ENCODE assay signal across 1 fruit fly cellular context in the genomic region with DNA sequence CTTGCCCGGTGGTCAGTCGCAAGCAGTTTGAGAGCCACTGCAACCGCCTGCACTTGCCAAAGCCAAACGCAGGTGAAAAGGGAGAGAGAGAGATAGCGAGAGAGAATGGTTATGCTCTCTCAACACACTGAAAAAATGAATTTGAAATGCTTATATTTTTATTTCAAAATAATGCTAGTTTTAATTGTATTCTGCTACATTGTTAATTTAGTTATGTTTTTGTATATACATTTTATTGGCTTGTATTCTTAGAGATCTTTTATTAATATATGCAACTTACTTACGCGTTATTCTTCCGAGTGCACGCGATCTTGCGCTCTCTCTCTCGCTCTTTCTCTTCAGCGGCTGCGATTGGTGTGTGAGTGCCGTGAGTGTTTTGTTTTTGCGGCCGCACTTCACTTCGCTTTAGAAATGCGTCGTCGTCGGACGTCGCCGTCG.
A peak's percentile ranks its signal among the peaks of the same experiment; 100 is the strongest.
TF ChIP-seq lines count a peak whose summit lies in the region.

No protein-coding gene starts in this region.

TF ChIP-seq in whole organism, embryonic, 481 proteins besides CTCF, POLR2A, EP300 and RAD21 (continued from another document):
- TF ChIP-seq CG3281 (GFP tag; optimal IDR thresholded peaks at IDR 0.05; lab: Kevin White, UChicago) (peak; percentile 94), CG5180 (GFP tag; optimal IDR thresholded peaks at IDR 0.05; lab: Kevin White, UChicago) (peak; percentile 90), Bteb2 (GFP tag; optimal IDR thresholded peaks at IDR 0.05; lab: Kevin White, UChicago) (no peak), Scr (GFP tag; IDR thresholded peaks at IDR 0.05; lab: Robert Waterston, UW; ENCODE audit: partially characterized antibody) (no peak), CG6254 (GFP tag; optimal IDR thresholded peaks at IDR 0.05; lab: Kevin White, UChicago) (peak; percentile 95), CG11560 (tag; IDR thresholded peaks at IDR 0.05; lab: Robert Waterston, UW) (peak; percentile 91), Fer3 (tag; optimal IDR thresholded peaks at IDR 0.05; lab: Kevin White, UChicago) (peak; percentile 96), Dip3 (GFP tag; optimal IDR thresholded peaks at IDR 0.05; lab: Kevin White, UChicago) (no peak), kni (GFP tag; optimal IDR thresholded peaks at IDR 0.05; lab: Kevin White, UChicago) (peak; percentile 77), oc (tag; optimal IDR thresholded peaks at IDR 0.05; lab: Kevin White, UChicago) (no peak), ac (GFP tag; optimal IDR thresholded peaks at IDR 0.05; lab: Kevin White, UChicago) (no peak), Bgb (GFP tag; IDR thresholded peaks at IDR 0.05; lab: Robert Waterston, UW; ENCODE audit: partially characterized antibody) (no peak), Dbx (GFP tag; IDR thresholded peaks at IDR 0.05; lab: Robert Waterston, UW) (peak; percentile 98), Meics (GFP tag; optimal IDR thresholded peaks at IDR 0.05; lab: Kevin White, UChicago) (peak; percentile 96), gt (GFP tag; IDR thresholded peaks at IDR 0.05; lab: Robert Waterston, UW) (peak; percentile 98), Ada2b (GFP tag; IDR thresholded peaks at IDR 0.05; lab: Robert Waterston, UW) (peak; percentile 99), Kr (GFP tag; optimal IDR thresholded peaks at IDR 0.05; lab: Kevin White, UChicago) (peak; percentile 63), org-1 (GFP tag; optimal IDR thresholded peaks at IDR 0.05; lab: Kevin White, UChicago) (peak; percentile 79), CG12659 (GFP tag; optimal IDR thresholded peaks at IDR 0.05; lab: Kevin White, UChicago) (peak; percentile 39), CG10267 (tag; optimal IDR thresholded peaks at IDR 0.05; lab: Kevin White, UChicago) (peak; percentile 96), CG11093 (GFP tag; IDR thresholded peaks at IDR 0.05; lab: Robert Waterston, UW) (peak; percentile 98), cas (GFP tag; IDR thresholded peaks at IDR 0.05; lab: Robert Waterston, UW) (peak; percentile 97), sr (GFP tag; IDR thresholded peaks at IDR 0.05; lab: Robert Waterston, UW) (peak; percentile 91), hbn (GFP tag; IDR thresholded peaks at IDR 0.05; lab: Robert Waterston, UW; ENCODE audit: partially characterized antibody) (no peak), gsb (GFP tag; IDR thresholded peaks at IDR 0.05; lab: Robert Waterston, UW) (peak; percentile 97), chinmo (GFP tag; IDR thresholded peaks at IDR 0.05; lab: Robert Waterston, UW; ENCODE audit: partially characterized antibody) (0 out of 4 replicates have a peak, but pooled peaks have one; percentile 16), CG13424 (tag; optimal IDR thresholded peaks at IDR 0.05; lab: Kevin White, UChicago) (peak; percentile 99), ems (GFP tag; optimal IDR thresholded peaks at IDR 0.05; lab: Kevin White, UChicago) (peak; percentile 92), CG6689 (GFP tag; IDR thresholded peaks at IDR 0.05; lab: Robert Waterston, UW) (peak; percentile 99), Rx (GFP tag; IDR thresholded peaks at IDR 0.05; lab: Robert Waterston, UW) (peak; percentile 96), hb (GFP tag; IDR thresholded peaks at IDR 0.05; lab: Robert Waterston, UW; ENCODE audit: partially characterized antibody) (no peak), lab (GFP tag; optimal IDR thresholded peaks at IDR 0.05; lab: Kevin White, UChicago) (peak; percentile 98), Usf (GFP tag; optimal IDR thresholded peaks at IDR 0.05; lab: Kevin White, UChicago) (peak; percentile 39), CG17568 (GFP tag; optimal IDR thresholded peaks at IDR 0.05; lab: Kevin White, UChicago) (no peak), gem (tag; optimal IDR thresholded peaks at IDR 0.05; lab: Kevin White, UChicago) (no peak), otp (GFP tag; IDR thresholded peaks at IDR 0.05; lab: Robert Waterston, UW) (peak; percentile 92), tgo (GFP tag; IDR thresholded peaks at IDR 0.05; lab: Robert Waterston, UW) (peak; percentile 99), tna (GFP tag; IDR thresholded peaks at IDR 0.05; lab: Robert Waterston, UW; ENCODE audit: partially characterized antibody) (no peak), CG4282 (GFP tag; optimal IDR thresholded peaks at IDR 0.05; lab: Kevin White, UChicago) (peak; percentile 29), CG15073 (GFP tag; optimal IDR thresholded peaks at IDR 0.05; lab: Kevin White, UChicago) (no peak), CG4707 (GFP tag; optimal IDR thresholded peaks at IDR 0.05; lab: Kevin White, UChicago) (no peak), CG7839 (tag; optimal IDR thresholded peaks at IDR 0.05; lab: Kevin White, UChicago) (peak; percentile 99), CG12744 (GFP tag; optimal IDR thresholded peaks at IDR 0.05; lab: Kevin White, UChicago) (peak; percentile 71), CG34376 (GFP tag; optimal IDR thresholded peaks at IDR 0.05; lab: Kevin White, UChicago) (peak; percentile 85), CG9609 (GFP tag; optimal IDR thresholded peaks at IDR 0.05; lab: Kevin White, UChicago) (no peak), croc (GFP tag; conservative IDR thresholded peaks at IDR 0.05; lab: Robert Waterston, UW) (peak; percentile 99), CG7372 (GFP tag; IDR thresholded peaks at IDR 0.05; lab: Robert Waterston, UW) (peak; percentile 98), bsh (GFP tag; optimal IDR thresholded peaks at IDR 0.05; lab: Kevin White, UChicago) (no peak), tap (tag; optimal IDR thresholded peaks at IDR 0.05; lab: Kevin White, UChicago) (peak; percentile 99), trem (tag; optimal IDR thresholded peaks at IDR 0.05; lab: Kevin White, UChicago) (peak; percentile 96), Ravus (GFP tag; IDR thresholded peaks at IDR 0.05; lab: Robert Waterston, UW) (peak; percentile 96), danr (GFP tag; IDR thresholded peaks at IDR 0.05; lab: Robert Waterston, UW) (peak; percentile 98), Dek (tag; optimal IDR thresholded peaks at IDR 0.05; lab: Kevin White, UChicago) (no peak), inv (GFP tag; IDR thresholded peaks at IDR 0.05; lab: Robert Waterston, UW; ENCODE audit: partially characterized antibody) (no peak), TFAM (GFP tag; optimal IDR thresholded peaks at IDR 0.05; lab: Kevin White, UChicago) (peak; percentile 87), BtbVII (GFP tag; optimal IDR thresholded peaks at IDR 0.05; lab: Kevin White, UChicago) (peak; percentile 95), vfl (GFP tag; optimal IDR thresholded peaks at IDR 0.05; lab: Kevin White, UChicago) (no peak), CG2129 (GFP tag; IDR thresholded peaks at IDR 0.05; lab: Robert Waterston, UW; ENCODE audit: partially characterized antibody) (no peak), p53 (GFP tag; optimal IDR thresholded peaks at IDR 0.05; lab: Kevin White, UChicago) (no peak), CG10959 (GFP tag; IDR thresholded peaks at IDR 0.05; lab: Robert Waterston, UW) (peak; percentile 99), Atf-2 (GFP tag; optimal IDR thresholded peaks at IDR 0.05; lab: Kevin White, UChicago) (no peak), yki (optimal IDR thresholded peaks at IDR 0.05; lab: Kevin White, UChicago) (peak; percentile 89), wor (GFP tag; IDR thresholded peaks at IDR 0.05; lab: Robert Waterston, UW) (peak; percentile 84), CG8924 (tag; optimal IDR thresholded peaks at IDR 0.05; lab: Kevin White, UChicago) (peak; percentile 96), dmrt11E (tag; optimal IDR thresholded peaks at IDR 0.05; lab: Kevin White, UChicago) (no peak), Antp (GFP tag; optimal IDR thresholded peaks at IDR 0.05; lab: Kevin White, UChicago) (peak; percentile 83), CG7963 (GFP tag; IDR thresholded peaks at IDR 0.05; lab: Robert Waterston, UW; ENCODE audit: partially characterized antibody) (no peak), crc (GFP tag; optimal IDR thresholded peaks at IDR 0.05; lab: Kevin White, UChicago) (peak; percentile 84), CG14050 (GFP tag; IDR thresholded peaks at IDR 0.05; lab: Robert Waterston, UW) (peak; percentile 95), eve (GFP tag; optimal IDR thresholded peaks at IDR 0.05; lab: Kevin White, UChicago) (peak; percentile 57 to 98), Ets65A (GFP tag; lab: Kevin White, UChicago) (peak; percentile 99), pum (GFP tag; optimal IDR thresholded peaks at IDR 0.05; lab: Kevin White, UChicago) (peak; percentile 92), CG7987 (GFP tag; optimal IDR thresholded peaks at IDR 0.05; lab: Kevin White, UChicago) (peak; percentile 90), onecut (GFP tag; IDR thresholded peaks at IDR 0.05; lab: Robert Waterston, UW) (peak; percentile 96), eyg (GFP tag; optimal IDR thresholded peaks at IDR 0.05; lab: Kevin White, UChicago) (peak; percentile 95), CG5245 (GFP tag; optimal IDR thresholded peaks at IDR 0.05; lab: Kevin White, UChicago) (peak; percentile 96), pnt (GFP tag; optimal IDR thresholded peaks at IDR 0.05; lab: Kevin White, UChicago) (peak; percentile 90), lbe (GFP tag; optimal IDR thresholded peaks at IDR 0.05; lab: Kevin White, UChicago) (peak; percentile 72), Blimp-1 (GFP tag; optimal IDR thresholded peaks at IDR 0.05; lab: Kevin White, UChicago) (peak; percentile 97), stwl (tag; optimal IDR thresholded peaks at IDR 0.05; lab: Kevin White, UChicago) (peak; percentile 70), CG3847 (GFP tag; IDR thresholded peaks at IDR 0.05; lab: Robert Waterston, UW) (peak; percentile 38; the same call in 1 of the 2 replicates), fd3F (GFP tag; optimal IDR thresholded peaks at IDR 0.05; lab: Kevin White, UChicago) (peak; percentile 94), NC2β (GFP tag; optimal IDR thresholded peaks at IDR 0.05; lab: Kevin White, UChicago) (no peak), Oli (tag; optimal IDR thresholded peaks at IDR 0.05; lab: Kevin White, UChicago) (peak; percentile 80), tll (GFP tag; optimal IDR thresholded peaks at IDR 0.05; lab: Kevin White, UChicago) (peak in 1 of 2 experiments; percentile 66), Eip74EF (GFP tag; optimal IDR thresholded peaks at IDR 0.05; lab: Kevin White, UChicago) (peak in 1 of 2 experiments; percentile 99), CG7928 (GFP tag; optimal IDR thresholded peaks at IDR 0.05; lab: Kevin White, UChicago) (peak; percentile 64), H2.0 (GFP tag; IDR thresholded peaks at IDR 0.05; lab: Robert Waterston, UW) (no peak), phol (tag; optimal IDR thresholded peaks at IDR 0.05; lab: Kevin White, UChicago) (peak; percentile 97), HLH54F (GFP tag; optimal IDR thresholded peaks at IDR 0.05; lab: Kevin White, UChicago) (peak; percentile 70), CG12104 (GFP tag; optimal IDR thresholded peaks at IDR 0.05; lab: Kevin White, UChicago) (peak; percentile 94), az2 (GFP tag; optimal IDR thresholded peaks at IDR 0.05; lab: Kevin White, UChicago) (no peak), Xbp1 (GFP tag; optimal IDR thresholded peaks at IDR 0.05; lab: Kevin White, UChicago) (no peak), mam (GFP tag; optimal IDR thresholded peaks at IDR 0.05; lab: Kevin White, UChicago) (peak; percentile 92), Fer2 (tag; optimal IDR thresholded peaks at IDR 0.05; lab: Kevin White, UChicago) (peak; percentile 94), insv (GFP tag; optimal IDR thresholded peaks at IDR 0.05; lab: Kevin White, UChicago) (peak in 1 of 2 experiments; percentile 40), CG2712 (tag; optimal IDR thresholded peaks at IDR 0.05; lab: Kevin White, UChicago) (peak; percentile 99), CG10654 (GFP tag; optimal IDR thresholded peaks at IDR 0.05; lab: Kevin White, UChicago) (peak; percentile 97), emc (GFP tag; optimal IDR thresholded peaks at IDR 0.05; lab: Kevin White, UChicago) (peak; percentile 81), ATbp (GFP tag; optimal IDR thresholded peaks at IDR 0.05; lab: Kevin White, UChicago) (no peak), z (GFP tag; IDR thresholded peaks at IDR 0.05; lab: Robert Waterston, UW) (peak; percentile 82; the same call in 2 of the 3 replicates), HHEX (GFP tag; optimal IDR thresholded peaks at IDR 0.05; lab: Kevin White, UChicago) (peak; percentile 96), CG8765 (GFP tag; IDR thresholded peaks at IDR 0.05; lab: Robert Waterston, UW) (peak; percentile 97), CG11085 (GFP tag; IDR thresholded peaks at IDR 0.05; lab: Robert Waterston, UW) (peak; percentile 98), Med (GFP tag; lab: Kevin White, UChicago) (peak; percentile 99), CG1647 (GFP tag; optimal IDR thresholded peaks at IDR 0.05; lab: Kevin White, UChicago) (peak; percentile 93), Spps (tag; optimal IDR thresholded peaks at IDR 0.05; lab: Kevin White, UChicago) (peak; percentile 97), PHDP (tag; optimal IDR thresholded peaks at IDR 0.05; lab: Kevin White, UChicago) (no peak), CG13296 (GFP tag; optimal IDR thresholded peaks at IDR 0.05; lab: Kevin White, UChicago) (peak; percentile 97), CG8944 (GFP tag; optimal IDR thresholded peaks at IDR 0.05; lab: Kevin White, UChicago) (no peak), pan (optimal IDR thresholded peaks at IDR 0.05; lab: Kevin White, UChicago) (no peak), pan (GFP tag; optimal IDR thresholded peaks at IDR 0.05 in 1 of 2, IDR thresholded peaks at IDR 0.05 in 1 of 2) (peak in 1 of 2 experiments; percentile 99), prd (optimal IDR thresholded peaks at IDR 0.05; lab: Kevin White, UChicago) (no peak), prd (GFP tag; IDR thresholded peaks at IDR 0.05; lab: Robert Waterston, UW) (peak; percentile 99), Fer1 (GFP tag; optimal IDR thresholded peaks at IDR 0.05; lab: Kevin White, UChicago) (peak; percentile 98), CG17385 (GFP tag; optimal IDR thresholded peaks at IDR 0.05; lab: Kevin White, UChicago) (no peak), CG34224 (GFP tag; IDR thresholded peaks at IDR 0.05; lab: Robert Waterston, UW; ENCODE audit: partially characterized antibody) (no peak), Sin3A (optimal IDR thresholded peaks at IDR 0.05; lab: Kevin White, UChicago) (no peak), crp (GFP tag; optimal IDR thresholded peaks at IDR 0.05; lab: Kevin White, UChicago) (no peak), CG2678 (tag; optimal IDR thresholded peaks at IDR 0.05; lab: Kevin White, UChicago) (peak; percentile 98), CG17361 (GFP tag; IDR thresholded peaks at IDR 0.05; lab: Robert Waterston, UW) (peak; percentile 96), zfh2 (GFP tag; optimal IDR thresholded peaks at IDR 0.05; lab: Kevin White, UChicago) (no peak)
